Fruit fly (Drosophila melanogaster) whole organism, embryonic: ENCODE results near the gene Lcp65Aa.

ENCODE experiments used
- Abd-B ChIP-seq: fragments of 200-800 bp; sonication (Bioruptor generic); optimal IDR thresholded peaks from 2 replicates; lab custom pipeline; 2018; ENCODE audit warnings: missing biosample characterization, mild to moderate bottlenecking, missing genetic modification characterization, moderate library complexity
- Asciz ChIP-seq: fragments of 200-800 bp; sonication (Bioruptor generic); optimal IDR thresholded peaks from 2 replicates; lab custom pipeline; 2017; ENCODE audit warnings: missing biosample characterization, mild to moderate bottlenecking, missing genetic modification characterization, missing genetic modification reagents
- Bgb ChIP-seq: fragments of 200-800 bp; sonication (Bioruptor generic); IDR thresholded peaks from 2 replicates; pipeline ENCODE4 v1.3.6; 2022; ENCODE audit warnings: missing biosample characterization, missing genetic modification characterization; ENCODE audit not compliant: partially characterized antibody
- Bteb2 ChIP-seq: fragments of 200-800 bp; sonication (Bioruptor generic); optimal IDR thresholded peaks from 2 replicates; lab custom pipeline; 2016; ENCODE audit warnings: missing biosample characterization, missing genetic modification characterization
- CG10431 ChIP-seq: fragments of 200-800 bp; sonication (Bioruptor generic); optimal IDR thresholded peaks from 3 replicates; lab custom pipeline; 2018; ENCODE audit warnings: missing biosample characterization, mild to moderate bottlenecking, missing genetic modification characterization
- CG10462 ChIP-seq: fragments of 200-800 bp; sonication (Bioruptor generic); optimal IDR thresholded peaks from 2 replicates; lab custom pipeline; 2016; ENCODE audit warnings: missing biosample characterization, missing genetic modification characterization
- CG10565 ChIP-seq: fragments of 200-800 bp; sonication (Bioruptor generic); optimal IDR thresholded peaks from 3 replicates; lab custom pipeline; 2016; ENCODE audit warnings: missing biosample characterization, mild to moderate bottlenecking, missing genetic modification characterization
- CG11695 ChIP-seq: fragments of 200-800 bp; sonication (Bioruptor generic); IDR thresholded peaks from 3 replicates; pipeline ENCODE4 v1.3.6; 2022; ENCODE audit warnings: missing biosample characterization, missing genetic modification characterization
- CG13296 ChIP-seq: fragments of 200-800 bp; sonication (Bioruptor generic); optimal IDR thresholded peaks from 3 replicates; lab custom pipeline; 2018; ENCODE audit warnings: missing biosample characterization, mild to moderate bottlenecking, missing genetic modification characterization
- CG15011 ChIP-seq: fragments of 200-800 bp; sonication (Bioruptor generic); optimal IDR thresholded peaks from 3 replicates; lab custom pipeline; 2018; ENCODE audit warnings: missing biosample characterization, mild to moderate bottlenecking, missing genetic modification characterization
- CG15479 ChIP-seq: fragments of 200-800 bp; sonication (Bioruptor generic); optimal IDR thresholded peaks from 3 replicates; lab custom pipeline; 2019; ENCODE audit warnings: missing biosample characterization, mild to moderate bottlenecking, missing genetic modification characterization, moderate library complexity
- CG15601 ChIP-seq: fragments of 200-800 bp; sonication (Bioruptor generic); optimal IDR thresholded peaks from 3 replicates; lab custom pipeline; 2019; ENCODE audit warnings: missing biosample characterization, mild to moderate bottlenecking, missing genetic modification characterization, moderate library complexity
- CG2199 ChIP-seq: fragments of 200-800 bp; sonication (Bioruptor generic); IDR thresholded peaks from 3 replicates; pipeline ENCODE4 v1.3.6; 2022; ENCODE audit warnings: missing biosample characterization, missing genetic modification characterization
- CG8290 ChIP-seq, 3 experiments: fragments of 200-800 bp; sonication (Bioruptor generic); optimal IDR thresholded peaks; 2 replicates each; lab custom pipeline; 2016 to 2019; ENCODE audit warnings: missing biosample characterization in 3 of 3, missing genetic modification characterization in 3 of 3, mild to moderate bottlenecking in 2 of 3, moderate library complexity in 1 of 3
- CG8478 ChIP-seq: fragments of >200 bp; optimal IDR thresholded peaks from 2 replicates; lab custom pipeline; 2018
- CG9817 ChIP-seq: fragments of 200-800 bp; sonication (Bioruptor generic); optimal IDR thresholded peaks from 2 replicates; lab custom pipeline; 2018; ENCODE audit warnings: missing biosample characterization, mild to moderate bottlenecking, missing genetic modification characterization, moderate library complexity
- CoRest ChIP-seq: fragments of 200-800 bp; sonication (Bioruptor generic); optimal IDR thresholded peaks from 3 replicates; lab custom pipeline; 2018; ENCODE audit warnings: missing biosample characterization, mild to moderate bottlenecking, missing genetic modification characterization, moderate library complexity
- D ChIP-seq, 2 experiments: fragments of 200-800 bp in 1 of 2; fragments of >200 bp in 1 of 2; sonication (Bioruptor generic) in 1 of 2; optimal IDR thresholded peaks; 2 replicates in 1 of 2; 3 replicates in 1 of 2; lab custom pipeline; 2017; ENCODE audit warnings: mild to moderate bottlenecking in 1 of 2, missing biosample characterization in 1 of 2, missing genetic modification characterization in 1 of 2, missing genetic modification reagents in 1 of 2
- Fer1 ChIP-seq: fragments of 200-800 bp; sonication (Bioruptor generic); optimal IDR thresholded peaks from 2 replicates; lab custom pipeline; 2017; ENCODE audit warnings: missing biosample characterization, mild to moderate bottlenecking, missing genetic modification characterization
- Fer2 ChIP-seq: fragments of 200-800 bp; sonication (Bioruptor generic); optimal IDR thresholded peaks from 2 replicates; lab custom pipeline; 2018; ENCODE audit warnings: missing biosample characterization, mild to moderate bottlenecking, missing genetic modification characterization, moderate library complexity
- H15 ChIP-seq: fragments of 200-800 bp; sonication (Bioruptor generic); IDR thresholded peaks from 3 replicates; pipeline ENCODE4 v1.3.6; 2022; ENCODE audit warnings: missing biosample characterization, missing genetic modification characterization
- Hey ChIP-seq: fragments of 200-800 bp; sonication (Bioruptor generic); optimal IDR thresholded peaks from 3 replicates; lab custom pipeline; 2018; ENCODE audit warnings: missing biosample characterization, mild to moderate bottlenecking, missing genetic modification characterization
- Hr51 ChIP-seq, 2 experiments: fragments of 200-800 bp; sonication (Bioruptor generic); optimal IDR thresholded peaks; 2 replicates in 1 of 2; 3 replicates in 1 of 2; lab custom pipeline; 2016 to 2018; ENCODE audit warnings: missing biosample characterization in 2 of 2, missing genetic modification characterization in 2 of 2, mild to moderate bottlenecking in 1 of 2, moderate library complexity in 1 of 2
- Lpt ChIP-seq: fragments of >200 bp; optimal IDR thresholded peaks from 2 replicates; lab custom pipeline; 2018; ENCODE audit warnings: missing biosample characterization, missing genetic modification characterization
- MESR4 ChIP-seq: fragments of 200-800 bp; sonication (Bioruptor generic); optimal IDR thresholded peaks from 2 replicates; lab custom pipeline; 2018; ENCODE audit warnings: missing biosample characterization, mild to moderate bottlenecking, missing genetic modification characterization, moderate library complexity
- Ptx1 ChIP-seq: fragments of 200-800 bp; sonication (Bioruptor generic); IDR thresholded peaks from 2 replicates; pipeline ENCODE4 v1.3.6; 2022; ENCODE audit warnings: missing biosample characterization, missing genetic modification characterization
- Rx ChIP-seq: fragments of 200-800 bp; sonication (Bioruptor generic); IDR thresholded peaks from 2 replicates; pipeline ENCODE4 v1.3.6; 2022; ENCODE audit warnings: missing biosample characterization, missing genetic modification characterization
- Scr ChIP-seq: fragments of 200-800 bp; sonication (Bioruptor generic); IDR thresholded peaks from 2 replicates; pipeline ENCODE4 v1.3.6; 2022; ENCODE audit warnings: missing biosample characterization, missing genetic modification characterization; ENCODE audit not compliant: partially characterized antibody
- Stat92E ChIP-seq, 3 experiments: fragments of >200 bp in 2 of 3; fragments of 200-800 bp in 1 of 3; sonication (Bioruptor generic) in 1 of 3; optimal IDR thresholded peaks; 2 replicates each; lab custom pipeline; 2017 to 2019; ENCODE audit warnings: missing biosample characterization in 3 of 3, missing genetic modification characterization in 3 of 3, mild to moderate bottlenecking in 1 of 3, moderate library complexity in 1 of 3
- ato ChIP-seq: fragments of 200-800 bp; sonication (Bioruptor generic); IDR thresholded peaks from 2 replicates; pipeline ENCODE4 v1.3.6; 2022; ENCODE audit warnings: missing biosample characterization, missing genetic modification characterization; ENCODE audit not compliant: partially characterized antibody
- chinmo ChIP-seq: fragments of 200-800 bp; sonication (Bioruptor generic); IDR thresholded peaks from 4 replicates; pipeline ENCODE4 v1.3.6; 2022; ENCODE audit warnings: missing biosample characterization, missing genetic modification characterization; ENCODE audit not compliant: partially characterized antibody
- eyg ChIP-seq: fragments of 200-800 bp; sonication (Bioruptor generic); optimal IDR thresholded peaks from 3 replicates; lab custom pipeline; 2016; ENCODE audit warnings: missing biosample characterization, missing genetic modification characterization
- fd96Cb ChIP-seq: fragments of 200-800 bp; sonication (Bioruptor generic); optimal IDR thresholded peaks from 2 replicates; lab custom pipeline; 2018; ENCODE audit warnings: missing biosample characterization, mild to moderate bottlenecking, missing genetic modification characterization, moderate library complexity
- fru ChIP-seq: fragments of >200 bp; optimal IDR thresholded peaks from 2 replicates; lab custom pipeline; 2017
- gem ChIP-seq: fragments of 200-800 bp; sonication (Bioruptor generic); optimal IDR thresholded peaks from 2 replicates; lab custom pipeline; 2019; ENCODE audit warnings: missing biosample characterization, mild to moderate bottlenecking, missing genetic modification characterization, moderate library complexity
- org-1 ChIP-seq: fragments of 200-800 bp; sonication (Bioruptor generic); optimal IDR thresholded peaks from 2 replicates; lab custom pipeline; 2017; ENCODE audit warnings: missing biosample characterization, missing genetic modification characterization
- p53 ChIP-seq: fragments of 200-800 bp; sonication (Bioruptor generic); optimal IDR thresholded peaks from 2 replicates; lab custom pipeline; 2016; ENCODE audit warnings: missing biosample characterization, missing genetic modification characterization
- rib ChIP-seq: fragments of 200-800 bp; sonication (Bioruptor generic); IDR thresholded peaks from 2 replicates; pipeline ENCODE4 v1.3.6; 2022; ENCODE audit warnings: missing biosample characterization, missing genetic modification characterization
- row ChIP-seq: fragments of 200-800 bp; sonication (Bioruptor generic); IDR thresholded peaks from 3 replicates; pipeline ENCODE4 v1.3.6; 2022; ENCODE audit warnings: missing biosample characterization, missing genetic modification characterization
- sd ChIP-seq: fragments of 200-800 bp; sonication (Bioruptor generic); optimal IDR thresholded peaks from 3 replicates; lab custom pipeline; 2018; ENCODE audit warnings: missing biosample characterization, mild to moderate bottlenecking, missing genetic modification characterization, moderate library complexity
- sima ChIP-seq: fragments of 200-800 bp; sonication (Bioruptor generic); optimal IDR thresholded peaks from 2 replicates; lab custom pipeline; 2016; ENCODE audit warnings: missing biosample characterization, missing genetic modification characterization
- slou ChIP-seq: fragments of 200-800 bp; sonication (Bioruptor generic); optimal IDR thresholded peaks from 3 replicates; lab custom pipeline; 2016; ENCODE audit warnings: missing biosample characterization, missing genetic modification characterization
- twi ChIP-seq: fragments of 200-800 bp; optimal IDR thresholded peaks from 2 replicates; lab custom pipeline; 2019; ENCODE audit warnings: missing biosample characterization, mild to moderate bottlenecking, missing genetic modification characterization, moderate library complexity
- unpg ChIP-seq: fragments of 200-800 bp; sonication (Bioruptor generic); optimal IDR thresholded peaks from 3 replicates; lab custom pipeline; 2018; ENCODE audit warnings: missing biosample characterization, mild to moderate bottlenecking, missing genetic modification characterization, moderate library complexity
- vvl ChIP-seq: fragments of 200-800 bp; sonication (Bioruptor generic); IDR thresholded peaks from 2 replicates; pipeline ENCODE4 v1.3.6; 2022; ENCODE audit warnings: missing biosample characterization, missing genetic modification characterization

Gene Lcp65Aa

DNA sequence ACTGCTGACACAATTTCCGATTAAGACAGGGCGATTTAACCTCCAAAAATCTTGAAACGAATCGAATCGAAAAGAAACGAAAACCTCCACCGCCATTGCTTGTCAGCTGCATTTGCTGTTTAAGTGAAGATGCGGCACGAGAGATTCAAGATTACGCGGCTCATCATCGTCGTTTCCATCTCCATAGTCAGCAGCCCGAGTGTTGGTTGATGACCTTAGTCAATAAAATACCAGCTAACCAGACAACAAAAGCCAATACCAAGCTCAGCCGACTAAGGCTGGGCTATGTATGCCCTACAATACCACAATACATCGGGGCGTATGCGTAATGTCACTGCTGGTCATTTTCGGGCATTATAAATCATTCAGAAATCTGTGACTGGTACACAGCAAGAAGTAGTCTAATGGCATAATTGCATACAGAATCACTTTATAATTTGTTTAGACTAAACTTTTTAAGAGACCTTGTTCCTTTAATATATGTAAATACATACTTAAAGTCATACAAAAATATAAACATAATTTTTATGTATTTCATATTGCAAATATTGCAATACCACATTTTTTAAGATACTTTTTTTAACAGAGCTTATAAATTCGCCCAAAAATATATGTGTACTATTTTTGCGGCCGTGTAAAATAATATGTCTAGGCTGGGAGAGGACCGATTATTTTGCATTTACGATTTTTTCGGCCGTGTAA is 10.2 kb upstream of the Lcp65Aa start (continued):
- no peak for TF ChIP-seq CG8290 (GFP tag; optimal IDR thresholded peaks at IDR 0.05; lab: Kevin White, UChicago)
- TF ChIP-seq CG8290 (tag; optimal IDR thresholded peaks at IDR 0.05; lab: Kevin White, UChicago), result peak in 1 of 2 experiments; percentile 35
- TF ChIP-seq CG9817 (tag; lab: Kevin White, UChicago), result no peak
- no peak for TF ChIP-seq CG2199 (GFP tag; lab: Robert Waterston, UW)
- no peak for TF ChIP-seq rib
- no peak for TF ChIP-seq CG10565 (GFP tag; lab: Kevin White, UChicago)
- TF ChIP-seq CG15011, result no peak
- TF ChIP-seq row (GFP tag; lab: Robert Waterston, UW), result 0 out of 3 replicates have a peak, but pooled peaks have one; percentile 22
- no peak for TF ChIP-seq Lpt (GFP tag; lab: Kevin White, UChicago)
- no peak for TF ChIP-seq Hey (tag; lab: Kevin White, UChicago)
- TF ChIP-seq Stat92E (GFP tag; optimal IDR thresholded peaks at IDR 0.05; lab: Kevin White, UChicago), result no peak
- TF ChIP-seq slou (GFP tag; lab: Kevin White, UChicago), result no peak
- no peak for TF ChIP-seq CG15479 (GFP tag; lab: Kevin White, UChicago)
- peak; percentile 12 for TF ChIP-seq sd (tag; lab: Kevin White, UChicago)
- no peak for TF ChIP-seq CG15601 (tag; lab: Kevin White, UChicago)
- no peak for TF ChIP-seq CG13296 (GFP tag; lab: Kevin White, UChicago)
- TF ChIP-seq H15 (GFP tag; lab: Robert Waterston, UW), result no peak
- TF ChIP-seq Scr (GFP tag; lab: Robert Waterston, UW), result no peak
- TF ChIP-seq CG10462 (GFP tag; lab: Kevin White, UChicago), result no peak
- TF ChIP-seq fru (lab: Kevin White, UChicago), result no peak
- no peak for TF ChIP-seq CG10431 (GFP tag; lab: Kevin White, UChicago)
- no peak for TF ChIP-seq ato (GFP tag; lab: Robert Waterston, UW)
- no peak for TF ChIP-seq D (optimal IDR thresholded peaks at IDR 0.05; lab: Kevin White, UChicago)
- no peak for TF ChIP-seq D (GFP tag; optimal IDR thresholded peaks at IDR 0.05; lab: Kevin White, UChicago)
- TF ChIP-seq Fer1 (GFP tag; lab: Kevin White, UChicago), result no peak
- TF ChIP-seq unpg (GFP tag; lab: Kevin White, UChicago), result peak; percentile 0
- no peak for TF ChIP-seq eyg (GFP tag; lab: Kevin White, UChicago)
- TF ChIP-seq Rx (GFP tag; lab: Robert Waterston, UW), result no peak
- peak; percentile 52 for TF ChIP-seq gem (tag; lab: Kevin White, UChicago)
- TF ChIP-seq Asciz (GFP tag; lab: Kevin White, UChicago), result no peak
- TF ChIP-seq p53 (GFP tag; lab: Kevin White, UChicago), result no peak
- no peak for TF ChIP-seq MESR4 (GFP tag; lab: Kevin White, UChicago)
- TF ChIP-seq CG8478, result no peak
- TF ChIP-seq CG11695 (GFP tag; lab: Robert Waterston, UW), result 0 out of 3 replicates have a peak, but pooled peaks have one; percentile 17
- TF ChIP-seq Ptx1 (GFP tag; lab: Robert Waterston, UW), result peak; percentile 26; the same call in 1 of the 2 replicates
- no peak for TF ChIP-seq CoRest (tag; lab: Kevin White, UChicago)
- TF ChIP-seq sima, result no peak
- TF ChIP-seq vvl (GFP tag; lab: Robert Waterston, UW), result no peak
- no peak for TF ChIP-seq twi (tag; lab: Kevin White, UChicago)
- TF ChIP-seq Bteb2 (GFP tag; lab: Kevin White, UChicago), result no peak
- no peak for TF ChIP-seq Bgb
- no peak for TF ChIP-seq Fer2
- peak in 1 of 2 experiments; percentile 47 for TF ChIP-seq Hr51 (GFP tag; optimal IDR thresholded peaks at IDR 0.05; lab: Kevin White, UChicago)
- no peak for TF ChIP-seq org-1 (GFP tag; lab: Kevin White, UChicago)
- no peak for TF ChIP-seq fd96Cb (tag; lab: Kevin White, UChicago)
- TF ChIP-seq chinmo (GFP tag; lab: Robert Waterston, UW), result peak; percentile 82; the same call in 2 of the 4 replicates
- TF ChIP-seq Abd-B, result no peak
